Fruit fly (Drosophila melanogaster) whole organism, embryonic: ENCODE results near the gene CAH16.

Experiments
- Atf-2 ChIP-seq: fragments of 200-800 bp; sonication (Bioruptor generic); optimal IDR thresholded peaks from 2 replicates; lab custom pipeline; 2016; ENCODE audit warnings: missing biosample characterization, missing genetic modification characterization
- CG12391 ChIP-seq: fragments of 200-800 bp; sonication (Bioruptor generic); optimal IDR thresholded peaks from 3 replicates; lab custom pipeline; 2018; ENCODE audit warnings: missing biosample characterization, mild to moderate bottlenecking, missing genetic modification characterization, moderate library complexity
- CG13287 ChIP-seq: fragments of 200-800 bp; sonication (Bioruptor generic); IDR thresholded peaks from 2 replicates; pipeline ENCODE4 v1.3.6; 2022; ENCODE audit warnings: missing biosample characterization, missing genetic modification characterization; ENCODE audit not compliant: partially characterized antibody
- CG14965 ChIP-seq: fragments of 200-800 bp; sonication (Bioruptor generic); optimal IDR thresholded peaks from 2 replicates; lab custom pipeline; 2016; ENCODE audit warnings: missing biosample characterization, missing genetic modification characterization, borderline replicate concordance
- CG15269 ChIP-seq: fragments of 200-800 bp; sonication (Bioruptor generic); optimal IDR thresholded peaks from 2 replicates; lab custom pipeline; 2018; ENCODE audit warnings: missing biosample characterization, mild to moderate bottlenecking, missing genetic modification characterization, moderate library complexity
- CG18011 ChIP-seq: fragments of 200-800 bp; sonication (Bioruptor generic); optimal IDR thresholded peaks from 2 replicates; lab custom pipeline; 2017; ENCODE audit warnings: missing biosample characterization, missing genetic modification characterization, mild to moderate bottlenecking, moderate library complexity, missing genotype
- CG2678 ChIP-seq: fragments of 200-800 bp; sonication (Bioruptor generic); optimal IDR thresholded peaks from 3 replicates; lab custom pipeline; 2019; ENCODE audit warnings: missing biosample characterization, mild to moderate bottlenecking, missing genetic modification characterization, moderate library complexity
- CG33213 ChIP-seq: fragments of 200-800 bp; sonication (Bioruptor generic); optimal IDR thresholded peaks from 3 replicates; lab custom pipeline; 2016; ENCODE audit warnings: missing biosample characterization, missing genetic modification characterization
- CG6689 ChIP-seq: fragments of 200-800 bp; sonication (Bioruptor generic); IDR thresholded peaks from 2 replicates; pipeline ENCODE4 v1.3.6; 2022; ENCODE audit warnings: missing biosample characterization, missing genetic modification characterization
- CG6813 ChIP-seq: fragments of 200-800 bp; sonication (Bioruptor generic); optimal IDR thresholded peaks from 2 replicates; lab custom pipeline; 2017; ENCODE audit warnings: missing biosample characterization, missing genetic modification characterization, mild to moderate bottlenecking, moderate library complexity, missing genetic modification reagents
- CG7839 ChIP-seq: fragments of 200-800 bp; sonication (Bioruptor generic); optimal IDR thresholded peaks from 3 replicates; lab custom pipeline; 2018; ENCODE audit warnings: missing biosample characterization, mild to moderate bottlenecking, missing genetic modification characterization, moderate library complexity
- CG8089 ChIP-seq: fragments of 200-800 bp; sonication (Bioruptor generic); optimal IDR thresholded peaks from 3 replicates; lab custom pipeline; 2016; ENCODE audit warnings: missing biosample characterization, missing genetic modification characterization
- CG8765 ChIP-seq: fragments of 200-800 bp; sonication (Bioruptor generic); IDR thresholded peaks from 2 replicates; pipeline ENCODE4 v1.3.6; 2022; ENCODE audit warnings: missing biosample characterization, missing genetic modification characterization
- CG9215 ChIP-seq: fragments of 200-800 bp; sonication (Bioruptor generic); IDR thresholded peaks from 2 replicates; pipeline ENCODE4 v1.3.6; 2022; ENCODE audit warnings: missing biosample characterization, missing genetic modification characterization
- E2f1 ChIP-seq: fragments of 200-800 bp; sonication (Bioruptor generic); IDR thresholded peaks from 2 replicates; pipeline ENCODE4 v1.3.6; 2022; ENCODE audit warnings: missing biosample characterization, missing genetic modification characterization
- Elba2 ChIP-seq: fragments of 200-800 bp; sonication (Bioruptor generic); optimal IDR thresholded peaks from 3 replicates; lab custom pipeline; 2016; ENCODE audit warnings: missing biosample characterization, missing genetic modification characterization
- Hr51 ChIP-seq, 2 experiments: fragments of 200-800 bp; sonication (Bioruptor generic); optimal IDR thresholded peaks; 2 replicates in 1 of 2; 3 replicates in 1 of 2; lab custom pipeline; 2016 to 2018; ENCODE audit warnings: missing biosample characterization in 2 of 2, missing genetic modification characterization in 2 of 2, mild to moderate bottlenecking in 1 of 2, moderate library complexity in 1 of 2
- Hsf ChIP-seq: fragments of 200-800 bp; sonication (Bioruptor generic); optimal IDR thresholded peaks from 3 replicates; lab custom pipeline; 2016; ENCODE audit warnings: missing biosample characterization, missing genetic modification characterization
- Jarid2 ChIP-seq: fragments of 200-800 bp; sonication (Bioruptor generic); optimal IDR thresholded peaks from 3 replicates; lab custom pipeline; 2017; ENCODE audit warnings: mild to moderate bottlenecking, missing biosample characterization, missing genetic modification reagents, missing genetic modification characterization
- Med ChIP-seq: fragments of 200-800 bp; sonication (Bioruptor generic); peaks from one replicate; lab custom pipeline; 2016; ENCODE audit warnings: missing biosample characterization, missing genetic modification characterization, mild to moderate bottlenecking, inconsistent platforms, moderate library complexity
- Neu2 ChIP-seq: fragments of 200-800 bp; sonication (Bioruptor generic); optimal IDR thresholded peaks from 3 replicates; lab custom pipeline; 2016; ENCODE audit warnings: missing biosample characterization, missing genetic modification characterization, borderline replicate concordance
- Nf-YA ChIP-seq: fragments of 200-800 bp; sonication (Bioruptor generic); IDR thresholded peaks from 2 replicates; pipeline ENCODE4 v1.3.6; 2022; ENCODE audit warnings: missing biosample characterization, missing genetic modification characterization
- Ptx1 ChIP-seq: fragments of 200-800 bp; sonication (Bioruptor generic); IDR thresholded peaks from 2 replicates; pipeline ENCODE4 v1.3.6; 2022; ENCODE audit warnings: missing biosample characterization, missing genetic modification characterization
- Sox102F ChIP-seq: fragments of 200-800 bp; sonication (Bioruptor generic); optimal IDR thresholded peaks from 2 replicates; lab custom pipeline; 2018; ENCODE audit warnings: missing biosample characterization, mild to moderate bottlenecking, missing genetic modification characterization, moderate library complexity
- Taf1 ChIP-seq: fragments of 200-800 bp; sonication (Bioruptor generic); IDR thresholded peaks from 2 replicates; pipeline ENCODE4 v1.3.6; 2022; ENCODE audit warnings: missing biosample characterization, missing genetic modification characterization
- ase ChIP-seq: fragments of 200-800 bp; sonication (Bioruptor generic); IDR thresholded peaks from 3 replicates; pipeline ENCODE4 v1.3.6; 2022; ENCODE audit warnings: missing biosample characterization, missing genetic modification characterization
- az2 ChIP-seq: fragments of 200-800 bp; sonication (Bioruptor generic); optimal IDR thresholded peaks from 3 replicates; lab custom pipeline; 2016; ENCODE audit warnings: missing biosample characterization, missing genetic modification characterization
- bab2 ChIP-seq: fragments of 200-800 bp; sonication (Bioruptor generic); optimal IDR thresholded peaks from 2 replicates; lab custom pipeline; 2016; ENCODE audit warnings: missing biosample characterization, missing genetic modification characterization
- bsh ChIP-seq, 2 experiments: fragments of 200-800 bp; sonication (Bioruptor generic); optimal IDR thresholded peaks; 2 replicates each; lab custom pipeline; 2017 to 2018; ENCODE audit warnings: mild to moderate bottlenecking in 2 of 2, missing biosample characterization in 2 of 2, missing genetic modification characterization in 2 of 2, moderate library complexity in 1 of 2
- chinmo ChIP-seq: fragments of 200-800 bp; sonication (Bioruptor generic); IDR thresholded peaks from 4 replicates; pipeline ENCODE4 v1.3.6; 2022; ENCODE audit warnings: missing biosample characterization, missing genetic modification characterization; ENCODE audit not compliant: partially characterized antibody
- croc ChIP-seq: fragments of 200-800 bp; sonication (Bioruptor generic); conservative IDR thresholded peaks from 3 replicates; pipeline ENCODE4 v1.3.6; 2022; ENCODE audit warnings: missing biosample characterization, missing genetic modification characterization
- ewg ChIP-seq: fragments of 200-800 bp; sonication (Bioruptor generic); optimal IDR thresholded peaks from 3 replicates; lab custom pipeline; 2017; ENCODE audit warnings: mild to moderate bottlenecking, missing biosample characterization, missing genetic modification reagents, missing genetic modification characterization
- gcm ChIP-seq: fragments of 200-800 bp; sonication (Bioruptor generic); optimal IDR thresholded peaks from 2 replicates; lab custom pipeline; 2019; ENCODE audit warnings: missing biosample characterization, mild to moderate bottlenecking, missing genetic modification characterization, moderate library complexity
- gem ChIP-seq: fragments of 200-800 bp; sonication (Bioruptor generic); optimal IDR thresholded peaks from 2 replicates; lab custom pipeline; 2019; ENCODE audit warnings: missing biosample characterization, mild to moderate bottlenecking, missing genetic modification characterization, moderate library complexity
- lov ChIP-seq, 2 experiments: fragments of 200-800 bp in 1 of 2; fragments of >200 bp in 1 of 2; sonication (Bioruptor generic) in 1 of 2; IDR thresholded peaks in 1 of 2; optimal IDR thresholded peaks in 1 of 2; 2 replicates in 1 of 2; 3 replicates in 1 of 2; pipeline versions ENCODE4 v1.3.6 to Lab custom; 2017 to 2022; ENCODE audit warnings: missing biosample characterization in 1 of 2, missing genetic modification characterization in 1 of 2
- nmo ChIP-seq: fragments of 200-800 bp; sonication (Bioruptor generic); optimal IDR thresholded peaks from 2 replicates; lab custom pipeline; 2018; ENCODE audit warnings: missing biosample characterization, mild to moderate bottlenecking, missing genetic modification characterization, moderate library complexity
- prd ChIP-seq, 3 experiments: fragments of >200 bp in 2 of 3; fragments of 200-800 bp in 1 of 3; sonication (Bioruptor generic) in 1 of 3; optimal IDR thresholded peaks in 2 of 3; IDR thresholded peaks in 1 of 3; 2 replicates in 2 of 3; 3 replicates in 1 of 3; pipeline versions ENCODE4 v1.3.6 to Lab custom; 2017 to 2022; ENCODE audit warnings: missing biosample characterization in 1 of 3, missing genetic modification characterization in 1 of 3
- row ChIP-seq: fragments of 200-800 bp; sonication (Bioruptor generic); IDR thresholded peaks from 3 replicates; pipeline ENCODE4 v1.3.6; 2022; ENCODE audit warnings: missing biosample characterization, missing genetic modification characterization
- scrt ChIP-seq: fragments of 200-800 bp; sonication (Bioruptor generic); optimal IDR thresholded peaks from 2 replicates; lab custom pipeline; 2018; ENCODE audit warnings: missing biosample characterization, mild to moderate bottlenecking, missing genetic modification characterization, moderate library complexity
- sens ChIP-seq: fragments of 200-800 bp; sonication (Bioruptor generic); peaks from one replicate; lab custom pipeline; 2016; ENCODE audit warnings: missing biosample characterization, missing genetic modification characterization
- tna ChIP-seq: fragments of 200-800 bp; sonication (Bioruptor generic); IDR thresholded peaks from 2 replicates; pipeline ENCODE4 v1.3.6; 2022; ENCODE audit warnings: missing biosample characterization, missing genetic modification characterization; ENCODE audit not compliant: partially characterized antibody
- vfl ChIP-seq: fragments of 200-800 bp; sonication (Bioruptor generic); optimal IDR thresholded peaks from 2 replicates; lab custom pipeline; 2016; ENCODE audit warnings: missing biosample characterization, missing genetic modification characterization
- vvl ChIP-seq: fragments of 200-800 bp; sonication (Bioruptor generic); IDR thresholded peaks from 2 replicates; pipeline ENCODE4 v1.3.6; 2022; ENCODE audit warnings: missing biosample characterization, missing genetic modification characterization
- zfh2 ChIP-seq: fragments of 200-800 bp; sonication (Bioruptor generic); optimal IDR thresholded peaks from 2 replicates; lab custom pipeline; 2016; ENCODE audit warnings: missing biosample characterization, missing genetic modification characterization

Gene CAH16

DNA sequence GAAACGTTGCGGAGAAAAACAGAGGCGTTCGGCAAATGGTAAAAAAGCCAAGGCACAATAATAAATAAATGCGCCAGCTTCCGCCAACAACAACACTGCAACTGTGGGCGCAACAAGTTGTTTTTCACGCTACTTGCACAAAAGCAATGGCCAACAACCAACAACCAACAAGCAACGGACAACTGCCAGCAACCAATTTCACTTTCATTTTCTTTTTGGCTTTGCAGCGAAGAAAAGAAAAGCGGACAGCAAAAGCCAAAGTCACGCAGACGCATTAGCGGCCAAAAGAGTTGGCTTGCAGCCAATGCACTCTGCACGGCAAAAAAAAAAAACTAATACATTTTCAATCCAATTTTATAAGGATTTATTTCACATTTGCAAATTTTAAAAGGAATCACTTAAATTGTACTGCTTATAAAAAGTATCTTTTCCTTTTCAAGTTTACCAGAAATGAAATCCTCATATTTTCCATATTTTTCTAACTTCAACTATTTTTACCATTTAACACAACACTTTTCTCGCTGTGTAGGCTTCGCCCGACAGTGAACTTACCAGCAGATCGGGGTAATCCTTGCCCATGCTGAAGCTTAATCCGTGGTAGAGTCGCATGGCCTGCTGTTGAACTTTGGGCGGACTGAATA lies 8.8 kb upstream of the CAH16 start (continued):
- TF ChIP-seq bsh (GFP tag; optimal IDR thresholded peaks at IDR 0.05; lab: Kevin White, UChicago) (peak in 1 of 2 experiments; percentile 27), Hr51 (GFP tag; optimal IDR thresholded peaks at IDR 0.05; lab: Kevin White, UChicago) (peak in 1 of 2 experiments; percentile 6), CG6689 (GFP tag; lab: Robert Waterston, UW) (peak; percentile 11; the same call in 1 of the 2 replicates), CG7839 (tag; lab: Kevin White, UChicago) (peak; percentile 1), Ptx1 (GFP tag; lab: Robert Waterston, UW) (0 out of 2 replicates have a peak, but pooled peaks have one; percentile 20), az2 (GFP tag; lab: Kevin White, UChicago) (peak; percentile 20), nmo (GFP tag; lab: Kevin White, UChicago) (peak; percentile 17), CG14965 (no peak), prd (optimal IDR thresholded peaks at IDR 0.05; lab: Kevin White, UChicago) (no peak), prd (GFP tag; IDR thresholded peaks at IDR 0.05; lab: Robert Waterston, UW) (peak; percentile 17; the same call in 1 of the 3 replicates), gem (peak; percentile 31), row (GFP tag; lab: Robert Waterston, UW) (peak; percentile 17; the same call in 1 of the 3 replicates), vvl (GFP tag; lab: Robert Waterston, UW) (peak; percentile 20; the same call in 1 of the 2 replicates), Taf1 (GFP tag; lab: Robert Waterston, UW) (no peak), bab2 (GFP tag; lab: Kevin White, UChicago) (no peak), sens (GFP tag; lab: Kevin White, UChicago) (peak; percentile 69), CG12391 (tag; lab: Kevin White, UChicago) (peak; percentile 7), CG2678 (tag; lab: Kevin White, UChicago) (peak; percentile 33), Sox102F (GFP tag; lab: Kevin White, UChicago) (peak; percentile 49)

dm6 chr3R:31252093-31252962 lies 7.7 kb upstream of the CAH16 start, which contains the start of the genes qless and mRpL32:
qless (minus strand) TSS chr3R:31252608.
mRpL32 (plus strand) TSS chr3R:31252872.
- TF ChIP-seq chinmo (GFP tag; lab: Robert Waterston, UW): peak; percentile 52; the same call in 1 of the 4 replicates
- TF ChIP-seq CG33213 (GFP tag; lab: Kevin White, UChicago): peak; percentile 76
- TF ChIP-seq gem: peak; percentile 72
- no peak for TF ChIP-seq Elba2 (GFP tag; lab: Kevin White, UChicago)
- TF ChIP-seq tna (GFP tag; lab: Robert Waterston, UW): no peak
- no peak for TF ChIP-seq lov (optimal IDR thresholded peaks at IDR 0.05; lab: Kevin White, UChicago)
- peak; percentile 82 for TF ChIP-seq lov (GFP tag; IDR thresholded peaks at IDR 0.05; lab: Robert Waterston, UW)
- TF ChIP-seq CG9215 (GFP tag; lab: Robert Waterston, UW): peak; percentile 74
- no peak for TF ChIP-seq CG15269 (tag; lab: Kevin White, UChicago)
- TF ChIP-seq Hsf (GFP tag; lab: Kevin White, UChicago): peak; percentile 37
- TF ChIP-seq ase (GFP tag; lab: Robert Waterston, UW): peak; percentile 77
- TF ChIP-seq Neu2 (GFP tag; lab: Kevin White, UChicago): peak; percentile 9
- TF ChIP-seq CG18011 (GFP tag; lab: Kevin White, UChicago): peak; percentile 29
- peak; percentile 39; the same call in 1 of the 2 replicates for TF ChIP-seq Nf-YA
- TF ChIP-seq scrt (GFP tag; lab: Kevin White, UChicago): peak; percentile 80
- peak; percentile 69 for TF ChIP-seq zfh2 (GFP tag; lab: Kevin White, UChicago)
- TF ChIP-seq Atf-2 (GFP tag; lab: Kevin White, UChicago): peak; percentile 25
- peak; percentile 19 for TF ChIP-seq ewg (GFP tag; lab: Kevin White, UChicago)
- TF ChIP-seq CG8765: peak; percentile 69
- peak; percentile 24 for TF ChIP-seq gcm (GFP tag; lab: Kevin White, UChicago)
- TF ChIP-seq E2f1 (GFP tag; lab: Robert Waterston, UW): peak; percentile 86
- peak; percentile 93 for TF ChIP-seq CG13287 (GFP tag; lab: Robert Waterston, UW)
- TF ChIP-seq vfl (GFP tag; lab: Kevin White, UChicago): peak; percentile 36
- no peak for TF ChIP-seq CG8089 (GFP tag; lab: Kevin White, UChicago)
- TF ChIP-seq croc (GFP tag; lab: Robert Waterston, UW): peak; percentile 71
- no peak for TF ChIP-seq CG6813 (GFP tag; lab: Kevin White, UChicago)
- TF ChIP-seq Med (GFP tag; lab: Kevin White, UChicago): peak; percentile 94
- TF ChIP-seq Jarid2 (GFP tag; lab: Kevin White, UChicago): no peak
